Fruit fly (Drosophila melanogaster): ENCODE measurements around the gene CG9967.
A peak's percentile ranks its signal among the peaks of the same experiment; 100 is the strongest.

The CG9967 gene

dm6 chr2L:2365077-2365651 lies 8.0 kb upstream of the CG9967 start, which contains the start of the genes Rab5 and Axud1 (continued):
- TF ChIP-seq sr (GFP tag; IDR thresholded peaks at IDR 0.05) (no peak), Myb (GFP tag; optimal IDR thresholded peaks at IDR 0.05) (no peak), nmo (GFP tag; optimal IDR thresholded peaks at IDR 0.05) (peak; percentile 65), ken (GFP tag; IDR thresholded peaks at IDR 0.05) (no peak), Abd-B (GFP tag; optimal IDR thresholded peaks at IDR 0.05) (peak; percentile 67), Dref (GFP tag; IDR thresholded peaks at IDR 0.05) (peak; percentile 41), jumu (GFP tag; optimal IDR thresholded peaks at IDR 0.05) (no peak), fd3F (GFP tag; optimal IDR thresholded peaks at IDR 0.05) (no peak), ash1 (GFP tag; optimal IDR thresholded peaks at IDR 0.05) (no peak), hb (GFP tag; IDR thresholded peaks at IDR 0.05; ENCODE audit: partially characterized antibody) (no peak), p53 (GFP tag; optimal IDR thresholded peaks at IDR 0.05) (no peak), CG15269 (tag; optimal IDR thresholded peaks at IDR 0.05) (no peak), Ssrp (tag; optimal IDR thresholded peaks at IDR 0.05) (no peak), CG1024 (GFP tag; IDR thresholded peaks at IDR 0.05) (no peak), fd64A (GFP tag; optimal IDR thresholded peaks at IDR 0.05) (no peak), mam (GFP tag; optimal IDR thresholded peaks at IDR 0.05) (no peak), CG14965 (GFP tag; optimal IDR thresholded peaks at IDR 0.05; ENCODE audit: borderline replicate concordance) (no peak), CG5953 (GFP tag; IDR thresholded peaks at IDR 0.05) (no peak), CG4282 (GFP tag; optimal IDR thresholded peaks at IDR 0.05) (no peak), pho (GFP tag; optimal IDR thresholded peaks at IDR 0.05) (no peak), CG2116 (GFP tag; optimal IDR thresholded peaks at IDR 0.05) (peak; percentile 50), CG10979 (tag; optimal IDR thresholded peaks at IDR 0.05) (no peak), onecut (GFP tag; IDR thresholded peaks at IDR 0.05) (no peak), eyg (GFP tag; optimal IDR thresholded peaks at IDR 0.05) (no peak), CG17361 (GFP tag; IDR thresholded peaks at IDR 0.05) (peak; percentile 41; the same call in 1 of the 3 replicates), CG15696 (tag; optimal IDR thresholded peaks at IDR 0.05) (no peak), ttk (GFP tag; IDR thresholded peaks at IDR 0.05) (no peak), cwo (GFP tag; optimal IDR thresholded peaks at IDR 0.05) (no peak), CG7372 (GFP tag; IDR thresholded peaks at IDR 0.05) (no peak), cas (GFP tag; IDR thresholded peaks at IDR 0.05) (no peak), CG8765 (GFP tag; IDR thresholded peaks at IDR 0.05) (0 out of 2 replicates have a peak, but pooled peaks have one; percentile 13), maf-S (GFP tag; optimal IDR thresholded peaks at IDR 0.05) (no peak), dysf (GFP tag; IDR thresholded peaks at IDR 0.05) (no peak), B-H2 (GFP tag; optimal IDR thresholded peaks at IDR 0.05) (no peak), CG10431 (GFP tag; optimal IDR thresholded peaks at IDR 0.05) (no peak), gem (tag; optimal IDR thresholded peaks at IDR 0.05) (peak; percentile 9), CG2889 (GFP tag; IDR thresholded peaks at IDR 0.05) (no peak), Stat92E (GFP tag; optimal IDR thresholded peaks at IDR 0.05) (peak in 1 of 3 experiments; percentile 16), Vsx1 (GFP tag; optimal IDR thresholded peaks at IDR 0.05) (no peak), CG16815 (GFP tag; optimal IDR thresholded peaks at IDR 0.05) (no peak), Sry-δ (GFP tag; optimal IDR thresholded peaks at IDR 0.05) (peak; percentile 59), CG2678 (tag; optimal IDR thresholded peaks at IDR 0.05) (no peak), vnd (GFP tag; IDR thresholded peaks at IDR 0.05; ENCODE audit: partially characterized antibody) (no peak), CG11695 (GFP tag; IDR thresholded peaks at IDR 0.05) (peak; percentile 34; the same call in 1 of the 3 replicates), CG18476 (GFP tag; optimal IDR thresholded peaks at IDR 0.05) (no peak), odd (GFP tag; optimal IDR thresholded peaks at IDR 0.05) (no peak), CG30403 (GFP tag; optimal IDR thresholded peaks at IDR 0.05) (no peak), Bgb (GFP tag; IDR thresholded peaks at IDR 0.05; ENCODE audit: partially characterized antibody) (no peak), CG32767 (GFP tag; IDR thresholded peaks at IDR 0.05) (no peak), zf30C (GFP tag; optimal IDR thresholded peaks at IDR 0.05) (no peak), CG12942 (GFP tag; optimal IDR thresholded peaks at IDR 0.05) (no peak)
